Fruit fly (Drosophila melanogaster) whole organism, embryonic: ENCODE results near the gene Cht6.

Experiments used
- B-H1 ChIP-seq: fragments of 200-800 bp; sonication (Bioruptor generic); IDR thresholded peaks from 3 replicates; pipeline ENCODE4 v1.3.6; 2022; ENCODE audit warnings: missing biosample characterization, missing genetic modification characterization
- BtbVII ChIP-seq: fragments of 200-800 bp; sonication (Bioruptor generic); optimal IDR thresholded peaks from 3 replicates; lab custom pipeline; 2017; ENCODE audit warnings: missing biosample characterization, mild to moderate bottlenecking, missing genetic modification characterization
- Bteb2 ChIP-seq: fragments of 200-800 bp; sonication (Bioruptor generic); optimal IDR thresholded peaks from 2 replicates; lab custom pipeline; 2016; ENCODE audit warnings: missing biosample characterization, missing genetic modification characterization
- CG10147 ChIP-seq: fragments of 200-800 bp; sonication (Bioruptor generic); optimal IDR thresholded peaks from 2 replicates; lab custom pipeline; 2019; ENCODE audit warnings: missing biosample characterization, mild to moderate bottlenecking, missing genetic modification characterization, moderate library complexity
- CG10366 ChIP-seq: fragments of 200-800 bp; sonication (Bioruptor generic); IDR thresholded peaks from 2 replicates; pipeline ENCODE4 v1.3.6; 2022; ENCODE audit warnings: missing biosample characterization, missing genetic modification characterization
- CG11247 ChIP-seq: fragments of 200-800 bp; sonication (Bioruptor generic); IDR thresholded peaks from 2 replicates; pipeline ENCODE4 v1.3.6; 2022; ENCODE audit warnings: missing biosample characterization, missing genetic modification characterization
- CG12071 ChIP-seq: fragments of 200-800 bp; sonication (Bioruptor generic); optimal IDR thresholded peaks from 3 replicates; lab custom pipeline; 2018; ENCODE audit warnings: missing biosample characterization, mild to moderate bottlenecking, missing genetic modification characterization
- CG12769 ChIP-seq: fragments of 200-800 bp; sonication (Bioruptor generic); optimal IDR thresholded peaks from 2 replicates; lab custom pipeline; 2019; ENCODE audit warnings: missing biosample characterization, mild to moderate bottlenecking, missing genetic modification characterization, moderate library complexity
- CG14860 ChIP-seq: fragments of 200-800 bp; sonication (Bioruptor generic); IDR thresholded peaks from 3 replicates; pipeline ENCODE4 v1.3.6; 2022; ENCODE audit warnings: missing biosample characterization, missing genetic modification characterization; ENCODE audit not compliant: partially characterized antibody
- CG15011 ChIP-seq: fragments of 200-800 bp; sonication (Bioruptor generic); optimal IDR thresholded peaks from 3 replicates; lab custom pipeline; 2018; ENCODE audit warnings: missing biosample characterization, mild to moderate bottlenecking, missing genetic modification characterization
- CG15269 ChIP-seq: fragments of 200-800 bp; sonication (Bioruptor generic); optimal IDR thresholded peaks from 2 replicates; lab custom pipeline; 2018; ENCODE audit warnings: missing biosample characterization, mild to moderate bottlenecking, missing genetic modification characterization, moderate library complexity
- CG18619 ChIP-seq: fragments of 200-800 bp; sonication (Bioruptor generic); optimal IDR thresholded peaks from 3 replicates; lab custom pipeline; 2017; ENCODE audit warnings: missing biosample characterization, mild to moderate bottlenecking, missing genetic modification characterization
- CG2889 ChIP-seq: fragments of 200-800 bp; sonication (Bioruptor generic); IDR thresholded peaks from 3 replicates; pipeline ENCODE4 v1.3.6; 2022; ENCODE audit warnings: missing biosample characterization, missing genetic modification characterization
- CG31388 ChIP-seq: fragments of 200-800 bp; sonication (Bioruptor generic); optimal IDR thresholded peaks from 2 replicates; lab custom pipeline; 2016; ENCODE audit warnings: missing biosample characterization, missing genetic modification characterization
- CG33557 ChIP-seq: fragments of 200-800 bp; sonication (Bioruptor generic); optimal IDR thresholded peaks from 2 replicates; lab custom pipeline; 2019; ENCODE audit warnings: missing biosample characterization, mild to moderate bottlenecking, missing genetic modification characterization, moderate library complexity
- CG7839 ChIP-seq: fragments of 200-800 bp; sonication (Bioruptor generic); optimal IDR thresholded peaks from 3 replicates; lab custom pipeline; 2018; ENCODE audit warnings: missing biosample characterization, mild to moderate bottlenecking, missing genetic modification characterization, moderate library complexity
- CG8290 ChIP-seq, 3 experiments: fragments of 200-800 bp; sonication (Bioruptor generic); optimal IDR thresholded peaks; 2 replicates each; lab custom pipeline; 2016 to 2019; ENCODE audit warnings: missing biosample characterization in 3 of 3, missing genetic modification characterization in 3 of 3, mild to moderate bottlenecking in 2 of 3, moderate library complexity in 1 of 3
- CG8388 ChIP-seq: fragments of 200-800 bp; sonication (Bioruptor generic); optimal IDR thresholded peaks from 2 replicates; lab custom pipeline; 2019; ENCODE audit warnings: missing biosample characterization, mild to moderate bottlenecking, missing genetic modification characterization, moderate library complexity
- CTCF ChIP-seq: fragments of 200-800 bp; sonication (Bioruptor generic); optimal IDR thresholded peaks from 2 replicates; lab custom pipeline; 2017; ENCODE audit warnings: missing biosample characterization, mild to moderate bottlenecking, missing genetic modification characterization, moderate library complexity
- CkIIα-i1 ChIP-seq: fragments of 200-800 bp; sonication (Bioruptor generic); IDR thresholded peaks from 2 replicates; pipeline ENCODE4 v1.3.6; 2022; ENCODE audit warnings: missing biosample characterization, missing genetic modification characterization
- Dll ChIP-seq: fragments of 200-800 bp; sonication (Bioruptor generic); IDR thresholded peaks from 4 replicates; pipeline ENCODE4 v1.3.6; 2022; ENCODE audit warnings: missing biosample characterization, missing genetic modification characterization; ENCODE audit not compliant: partially characterized antibody
- E2f1 ChIP-seq: fragments of 200-800 bp; sonication (Bioruptor generic); IDR thresholded peaks from 2 replicates; pipeline ENCODE4 v1.3.6; 2022; ENCODE audit warnings: missing biosample characterization, missing genetic modification characterization
- ERR ChIP-seq: fragments of 200-800 bp; sonication (Bioruptor generic); optimal IDR thresholded peaks from 2 replicates; lab custom pipeline; 2016; ENCODE audit warnings: missing biosample characterization, missing genetic modification characterization
- Fer3 ChIP-seq: fragments of 200-800 bp; sonication (Bioruptor generic); optimal IDR thresholded peaks from 2 replicates; lab custom pipeline; 2018; ENCODE audit warnings: missing biosample characterization, mild to moderate bottlenecking, missing genetic modification characterization, moderate library complexity
- H15 ChIP-seq: fragments of 200-800 bp; sonication (Bioruptor generic); IDR thresholded peaks from 3 replicates; pipeline ENCODE4 v1.3.6; 2022; ENCODE audit warnings: missing biosample characterization, missing genetic modification characterization
- HLH4C ChIP-seq: fragments of 200-800 bp; sonication (Bioruptor generic); IDR thresholded peaks from 3 replicates; pipeline ENCODE4 v1.3.6; 2022; ENCODE audit warnings: missing biosample characterization, missing genetic modification characterization; ENCODE audit not compliant: partially characterized antibody
- HmgZ ChIP-seq: fragments of 200-800 bp; sonication (Bioruptor generic); optimal IDR thresholded peaks from 2 replicates; lab custom pipeline; 2018; ENCODE audit warnings: missing biosample characterization, mild to moderate bottlenecking, missing genetic modification characterization
- Hmx ChIP-seq: fragments of 200-800 bp; sonication (Bioruptor generic); optimal IDR thresholded peaks from 2 replicates; lab custom pipeline; 2016; ENCODE audit warnings: missing biosample characterization, missing genetic modification characterization
- Kr ChIP-seq: fragments of 200-800 bp; sonication (Bioruptor generic); optimal IDR thresholded peaks from 2 replicates; lab custom pipeline; 2017; ENCODE audit warnings: missing biosample characterization, mild to moderate bottlenecking, missing genetic modification characterization
- Meics ChIP-seq: fragments of 200-800 bp; sonication (Bioruptor generic); optimal IDR thresholded peaks from 2 replicates; lab custom pipeline; 2017; ENCODE audit warnings: missing biosample characterization, mild to moderate bottlenecking, missing genetic modification characterization
- Mes4 ChIP-seq: fragments of 200-800 bp; sonication (Bioruptor generic); optimal IDR thresholded peaks from 2 replicates; lab custom pipeline; 2016; ENCODE audit warnings: missing biosample characterization, missing genetic modification characterization
- Scr ChIP-seq: fragments of 200-800 bp; sonication (Bioruptor generic); IDR thresholded peaks from 2 replicates; pipeline ENCODE4 v1.3.6; 2022; ENCODE audit warnings: missing biosample characterization, missing genetic modification characterization; ENCODE audit not compliant: partially characterized antibody
- Ssrp ChIP-seq: fragments of 200-800 bp; sonication (Bioruptor generic); optimal IDR thresholded peaks from 2 replicates; lab custom pipeline; 2018; ENCODE audit warnings: missing biosample characterization, mild to moderate bottlenecking, missing genetic modification characterization, moderate library complexity
- Vsx1 ChIP-seq: fragments of 200-800 bp; sonication (Bioruptor generic); optimal IDR thresholded peaks from 2 replicates; lab custom pipeline; 2017; ENCODE audit warnings: missing biosample characterization, mild to moderate bottlenecking, missing genetic modification characterization, missing genetic modification reagents
- abd-A ChIP-seq: fragments of 200-800 bp; sonication (Bioruptor generic); optimal IDR thresholded peaks from 3 replicates; lab custom pipeline; 2019; ENCODE audit warnings: missing biosample characterization, mild to moderate bottlenecking, missing genetic modification characterization, moderate library complexity
- bowl ChIP-seq: fragments of 200-800 bp; sonication (Bioruptor generic); IDR thresholded peaks from 2 replicates; pipeline ENCODE4 v1.3.6; 2022; ENCODE audit warnings: missing biosample characterization, missing genetic modification characterization
- da ChIP-seq: fragments of 200-800 bp; sonication (Bioruptor generic); optimal IDR thresholded peaks from 2 replicates; lab custom pipeline; 2016; ENCODE audit warnings: missing biosample characterization, missing genetic modification characterization
- disco-r ChIP-seq: fragments of 200-800 bp; sonication (Bioruptor generic); optimal IDR thresholded peaks from 2 replicates; lab custom pipeline; 2016; ENCODE audit warnings: missing biosample characterization, missing genetic modification characterization
- dmrt11E ChIP-seq: fragments of 200-800 bp; sonication (Bioruptor generic); optimal IDR thresholded peaks from 3 replicates; lab custom pipeline; 2018; ENCODE audit warnings: missing biosample characterization, mild to moderate bottlenecking, missing genetic modification characterization, moderate library complexity
- dpn ChIP-seq, 2 experiments: fragments of 200-800 bp; sonication (Bioruptor generic); optimal IDR thresholded peaks; 3 replicates each; lab custom pipeline; 2016; ENCODE audit warnings: missing biosample characterization in 2 of 2, missing genetic modification characterization in 2 of 2
- ems ChIP-seq: fragments of 200-800 bp; sonication (Bioruptor generic); optimal IDR thresholded peaks from 3 replicates; lab custom pipeline; 2016; ENCODE audit warnings: missing biosample characterization, missing genetic modification characterization
- insv ChIP-seq, 2 experiments: fragments of 200-800 bp; sonication (Bioruptor generic); optimal IDR thresholded peaks; 3 replicates each; lab custom pipeline; 2016 to 2018; ENCODE audit warnings: missing biosample characterization in 2 of 2, missing genetic modification characterization in 2 of 2
- jing ChIP-seq: fragments of 200-800 bp; sonication (Bioruptor generic); optimal IDR thresholded peaks from 2 replicates; lab custom pipeline; 2018; ENCODE audit warnings: missing biosample characterization, mild to moderate bottlenecking, missing genetic modification characterization
- luna ChIP-seq: fragments of 200-800 bp; sonication (Bioruptor generic); optimal IDR thresholded peaks from 2 replicates; lab custom pipeline; 2016; ENCODE audit warnings: missing biosample characterization, missing genetic modification characterization
- nerfin-1 ChIP-seq: fragments of 200-800 bp; sonication (Bioruptor generic); optimal IDR thresholded peaks from 3 replicates; lab custom pipeline; 2019; ENCODE audit warnings: missing biosample characterization, mild to moderate bottlenecking, missing genetic modification characterization, moderate library complexity
- pum ChIP-seq: fragments of 200-800 bp; sonication (Bioruptor generic); optimal IDR thresholded peaks from 2 replicates; lab custom pipeline; 2016; ENCODE audit warnings: missing biosample characterization, missing genetic modification characterization
- row ChIP-seq: fragments of 200-800 bp; sonication (Bioruptor generic); IDR thresholded peaks from 3 replicates; pipeline ENCODE4 v1.3.6; 2022; ENCODE audit warnings: missing biosample characterization, missing genetic modification characterization
- shn ChIP-seq: fragments of 200-800 bp; sonication (Bioruptor generic); optimal IDR thresholded peaks from 3 replicates; lab custom pipeline; 2016; ENCODE audit warnings: missing biosample characterization, missing genetic modification characterization
- slou ChIP-seq: fragments of 200-800 bp; sonication (Bioruptor generic); optimal IDR thresholded peaks from 3 replicates; lab custom pipeline; 2016; ENCODE audit warnings: missing biosample characterization, missing genetic modification characterization
- tna ChIP-seq: fragments of 200-800 bp; sonication (Bioruptor generic); IDR thresholded peaks from 2 replicates; pipeline ENCODE4 v1.3.6; 2022; ENCODE audit warnings: missing biosample characterization, missing genetic modification characterization; ENCODE audit not compliant: partially characterized antibody
- twi ChIP-seq: fragments of 200-800 bp; optimal IDR thresholded peaks from 2 replicates; lab custom pipeline; 2019; ENCODE audit warnings: missing biosample characterization, mild to moderate bottlenecking, missing genetic modification characterization, moderate library complexity

The Cht6 gene

DNA sequence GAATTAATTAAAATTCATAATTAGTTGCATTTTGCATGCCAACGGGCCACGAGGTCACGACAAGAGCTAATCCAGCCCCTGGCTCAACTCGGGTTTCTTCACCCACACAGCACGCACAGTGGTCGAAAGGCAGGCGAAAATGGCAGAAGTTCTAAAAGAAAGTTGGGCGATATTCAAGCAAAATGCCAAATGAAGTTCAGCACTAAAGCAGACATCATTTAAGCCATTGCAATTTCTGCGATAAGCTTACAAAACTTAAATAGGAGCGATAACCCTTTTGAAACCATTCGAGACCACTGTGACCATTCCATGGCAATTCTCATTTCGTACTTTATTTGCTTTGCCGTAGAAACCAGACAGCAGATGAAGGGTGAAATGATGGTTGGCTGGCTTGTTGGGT, 50.9 kb downstream of the Cht6 start (continued):
- TF ChIP-seq CG10366 (GFP tag; lab: Robert Waterston, UW) (peak; percentile 19; the same call in 1 of the 2 replicates), BtbVII (GFP tag; lab: Kevin White, UChicago) (no peak), CG14860 (GFP tag; lab: Robert Waterston, UW) (no peak), da (GFP tag; lab: Kevin White, UChicago) (no peak), disco-r (no peak), B-H1 (GFP tag; lab: Robert Waterston, UW) (no peak), CG12071 (GFP tag; lab: Kevin White, UChicago) (peak; percentile 50), Vsx1 (GFP tag; lab: Kevin White, UChicago) (no peak), pum (GFP tag; lab: Kevin White, UChicago) (peak; percentile 19), CG8388 (GFP tag; lab: Kevin White, UChicago) (peak; percentile 15), HLH4C (GFP tag; lab: Robert Waterston, UW) (no peak), Dll (no peak), tna (GFP tag; lab: Robert Waterston, UW) (no peak), insv (GFP tag; optimal IDR thresholded peaks at IDR 0.05; lab: Kevin White, UChicago) (no peak), CG15011 (GFP tag; lab: Kevin White, UChicago) (no peak), dmrt11E (tag; lab: Kevin White, UChicago) (peak; percentile 45), E2f1 (0 out of 2 replicates have a peak, but pooled peaks have one; percentile 22), CG7839 (tag; lab: Kevin White, UChicago) (peak; percentile 57), Meics (GFP tag; lab: Kevin White, UChicago) (peak; percentile 30), Mes4 (GFP tag; lab: Kevin White, UChicago) (no peak), Ssrp (tag; lab: Kevin White, UChicago) (peak; percentile 44), Kr (GFP tag; lab: Kevin White, UChicago) (no peak), Bteb2 (peak; percentile 7), HmgZ (tag; lab: Kevin White, UChicago) (no peak), dpn (GFP tag; optimal IDR thresholded peaks at IDR 0.05; lab: Kevin White, UChicago) (peak; percentile 0 to 50), CG18619 (no peak), Fer3 (tag; lab: Kevin White, UChicago) (peak; percentile 36), CTCF (GFP tag; lab: Kevin White, UChicago) (no peak), Scr (GFP tag; lab: Robert Waterston, UW) (no peak), ems (peak; percentile 60), ERR (GFP tag; lab: Kevin White, UChicago) (no peak), CkIIα-i1 (GFP tag; lab: Robert Waterston, UW) (no peak), CG10147 (GFP tag; lab: Kevin White, UChicago) (no peak), luna (GFP tag; lab: Kevin White, UChicago) (no peak), CG33557 (GFP tag; lab: Kevin White, UChicago) (no peak), twi (tag; lab: Kevin White, UChicago) (no peak), abd-A (tag; lab: Kevin White, UChicago) (peak; percentile 6), slou (GFP tag; lab: Kevin White, UChicago) (no peak), CG8290 (GFP tag; optimal IDR thresholded peaks at IDR 0.05; lab: Kevin White, UChicago) (no peak), CG8290 (tag; optimal IDR thresholded peaks at IDR 0.05; lab: Kevin White, UChicago) (peak in 1 of 2 experiments; percentile 59), nerfin-1 (tag; lab: Kevin White, UChicago) (no peak), CG31388 (GFP tag; lab: Kevin White, UChicago) (no peak), CG15269 (tag; lab: Kevin White, UChicago) (peak; percentile 44), bowl (GFP tag; lab: Robert Waterston, UW) (no peak), row (GFP tag; lab: Robert Waterston, UW) (peak; percentile 70), H15 (GFP tag; lab: Robert Waterston, UW) (0 out of 3 replicates have a peak, but pooled peaks have one; percentile 27), CG11247 (GFP tag; lab: Robert Waterston, UW) (no peak), jing (peak; percentile 19), Hmx (GFP tag; lab: Kevin White, UChicago) (no peak), CG12769 (no peak), CG2889 (GFP tag; lab: Robert Waterston, UW) (no peak), shn (no peak)
